Worm (Caenorhabditis elegans) whole organism, L4/young adult: ENCODE data around the gene T07A5.7.

Source experiments
- W03F9.2 ChIP-seq: fragments of 150-350 bp; optimal IDR thresholded peaks from 2 replicates; lab custom pipeline; 2014; ENCODE audit warnings: missing biosample characterization, missing genetic modification characterization
- dao-5 ChIP-seq: sonication (generic microtip); optimal IDR thresholded peaks from 2 replicates; lab custom pipeline; 2016; ENCODE audit warnings: missing genotype, missing genetic modification characterization, moderate library complexity, missing compliant biosample characterization
- him-1 ChIP-seq: sonication (generic microtip); optimal IDR thresholded peaks from 2 replicates; lab custom pipeline; 2016; ENCODE audit warnings: missing genotype, missing genetic modification reagents, missing genetic modification characterization, missing compliant biosample characterization

ce11 chrIII:10318062-10318609, 7.2 kb upstream of the T07A5.7 start, which contains the start of the genes unc-50 and ostf-4:
- TF ChIP-seq him-1 (tag; lab: Kevin White, UChicago): no peak
- TF ChIP-seq W03F9.2 (tag; lab: Kevin White, UChicago): no peak
- TF ChIP-seq dao-5 (tag; lab: Kevin White, UChicago): no peak
